Fruit fly (Drosophila melanogaster) whole organism: ENCODE measurements around the gene CG13359.

Source experiments
- CG8478 ChIP-seq: fragments of >200 bp; optimal IDR thresholded peaks from 2 replicates; lab custom pipeline; 2018; ENCODE audit warnings: inconsistent platforms
- Dll ChIP-seq: fragments of >200 bp; optimal IDR thresholded peaks from 2 replicates; lab custom pipeline; 2017
- EcR ChIP-seq, 2 experiments: fragments of >200 bp; optimal IDR thresholded peaks; 2 replicates each; lab custom pipeline; 2017; ENCODE audit warnings: missing biosample characterization in 2 of 2, missing genetic modification characterization in 2 of 2, missing genetic modification reagents in 2 of 2
- pan ChIP-seq: fragments of >200 bp; optimal IDR thresholded peaks from 2 replicates; lab custom pipeline; 2017
- psq ChIP-seq: fragments of >200 bp; optimal IDR thresholded peaks from 2 replicates; lab custom pipeline; 2017
- usp ChIP-seq: fragments of >200 bp; optimal IDR thresholded peaks from 2 replicates; lab custom pipeline; 2017; ENCODE audit warnings: missing biosample characterization, missing genetic modification characterization, mixed read lengths

dm6 chrX:847057-847456 is 43.8 kb upstream of the CG13359 start, which contains the start of gene CG3713:
- no peak for TF ChIP-seq psq (lab: Kevin White, UChicago)
- no peak for TF ChIP-seq CG8478
- no peak for TF ChIP-seq pan (lab: Kevin White, UChicago)
- TF ChIP-seq EcR (GFP tag; optimal IDR thresholded peaks at IDR 0.05; lab: Kevin White, UChicago), result no peak
- TF ChIP-seq usp (GFP tag; lab: Kevin White, UChicago), result no peak
- TF ChIP-seq Dll (lab: Kevin White, UChicago), result no peak
